Worm (Caenorhabditis elegans): ENCODE measurements around the gene C34C12.6.

The C34C12.6 gene

ce11 chrIII:3503286-3503685, 20.9 kb downstream of the C34C12.6 start, which contains the start of gene rpl-16:
TSS of gene rpl-16 (minus strand) at chrIII:3503604.
- TF ChIP-seq sdz-12 (GFP tag; optimal IDR thresholded peaks at IDR 0.05) (no peak), ceh-28 (tag; optimal IDR thresholded peaks at IDR 0.05) (no peak), vab-7 (GFP tag; IDR thresholded peaks at IDR 0.05) (peak; percentile 22; the same call in 1 of the 2 replicates), php-3 (GFP tag; IDR thresholded peaks at IDR 0.05) (peak; percentile 28; the same call in 1 of the 2 replicates), lir-3 (tag; optimal IDR thresholded peaks at IDR 0.05) (no peak), nhr-77 (tag; optimal IDR thresholded peaks at IDR 0.05) (no peak), lin-13 (GFP tag; optimal IDR thresholded peaks at IDR 0.05) (peak; percentile 27), ZK337.2 (GFP tag; IDR thresholded peaks at IDR 0.05) (0 out of 2 replicates have a peak, but pooled peaks have one; percentile 4), unc-130 (GFP tag; optimal IDR thresholded peaks at IDR 0.05) (no peak), nhr-25 (tag; optimal IDR thresholded peaks at IDR 0.05; ENCODE audit: borderline replicate concordance, insufficient read depth) (no peak), F37D6.2 (tag; optimal IDR thresholded peaks at IDR 0.05) (no peak), spr-1 (tag; optimal IDR thresholded peaks at IDR 0.05) (no peak), set-16 (GFP tag; IDR thresholded peaks at IDR 0.05) (peak; percentile 29; the same call in 1 of the 2 replicates), mdt-29 (GFP tag; IDR thresholded peaks at IDR 0.05) (no peak), Y5F2A.4 (GFP tag; optimal IDR thresholded peaks at IDR 0.05) (no peak), snpc-1.2 (GFP tag; IDR thresholded peaks at IDR 0.05) (peak; percentile 61; the same call in 1 of the 2 replicates), zip-11 (GFP tag; IDR thresholded peaks at IDR 0.05) (no peak), madf-5 (GFP tag; IDR thresholded peaks at IDR 0.05) (0 out of 4 replicates have a peak, but pooled peaks of 1 of the 2 experiments have one; percentile 23), ctbp-1 (GFP tag; IDR thresholded peaks at IDR 0.05) (peak; percentile 63; the same call in 1 of the 2 replicates), zip-2 (tag; optimal IDR thresholded peaks at IDR 0.05) (no peak), D1046.2 (GFP tag; IDR thresholded peaks at IDR 0.05) (no peak)

- TF ChIP-seq gei-8 (GFP tag; optimal IDR thresholded peaks at IDR 0.05): no peak
- no peak for TF ChIP-seq F37D6.2 (tag; optimal IDR thresholded peaks at IDR 0.05)
- TF ChIP-seq zfp-3 (GFP tag; conservative IDR thresholded peaks at IDR 0.05): no peak
- no peak for TF ChIP-seq lir-3 (tag; optimal IDR thresholded peaks at IDR 0.05)
- TF ChIP-seq mep-1 (tag; optimal IDR thresholded peaks at IDR 0.05): no peak
- TF ChIP-seq aha-1 (tag): peak; percentile 90
- no peak for TF ChIP-seq madf-9 (GFP tag; conservative IDR thresholded peaks at IDR 0.05)
- no peak for TF ChIP-seq F10B5.3 (tag; optimal IDR thresholded peaks at IDR 0.05)
- no peak for TF ChIP-seq mxl-3 (GFP tag; optimal IDR thresholded peaks at IDR 0.05)
- TF ChIP-seq nhr-10 (tag; optimal IDR thresholded peaks at IDR 0.05): no peak
- peak; percentile 30; the same call in 1 of the 2 replicates for TF ChIP-seq Y48G9A.11 (GFP tag; IDR thresholded peaks at IDR 0.05)
- no peak for TF ChIP-seq zip-11 (GFP tag; IDR thresholded peaks at IDR 0.05)
- no peak for TF ChIP-seq madf-5 (GFP tag; IDR thresholded peaks at IDR 0.05)
These were observed 21.8 kb downstream of the C34C12.6 start for ce11 chrIII:3504239-3504638.

ce11 chrIII:3505051-3505548, 22.7 kb downstream of the C34C12.6 start, which contains the start of gene lias-1:
TSS of gene lias-1 (minus strand) at chrIII:3505101.
- no peak for TF ChIP-seq daf-16 (GFP tag; optimal IDR thresholded peaks at IDR 0.05)
- peak; percentile 38 for TF ChIP-seq daf-16 (tag; optimal IDR thresholded peaks at IDR 0.05)
- TF ChIP-seq dmd-9 (GFP tag; IDR thresholded peaks at IDR 0.05): no peak
- TF ChIP-seq F49E8.2 (tag; optimal IDR thresholded peaks at IDR 0.05; ENCODE audit: borderline replicate concordance): no peak
- peak; percentile 83 to 98 for TF ChIP-seq lsy-2 (tag; optimal IDR thresholded peaks at IDR 0.05)
- TF ChIP-seq dve-1 (tag; optimal IDR thresholded peaks at IDR 0.05; ENCODE audit: insufficient read depth): peak; percentile 69
- no peak for TF ChIP-seq snpc-1.2 (GFP tag; IDR thresholded peaks at IDR 0.05)
- TF ChIP-seq tag-97 (GFP tag; IDR thresholded peaks at IDR 0.05): no peak
- TF ChIP-seq unc-39 (tag; optimal IDR thresholded peaks at IDR 0.05): no peak
- peak; percentile 52 for TF ChIP-seq fkh-10 (GFP tag; optimal IDR thresholded peaks at IDR 0.05)
- no peak for TF ChIP-seq mxl-2 (GFP tag; conservative IDR thresholded peaks at IDR 0.05)
- TF ChIP-seq Y48G9A.11 (GFP tag; IDR thresholded peaks at IDR 0.05): no peak
- peak; percentile 8 for TF ChIP-seq unc-130 (GFP tag; optimal IDR thresholded peaks at IDR 0.05)
- no peak for TF ChIP-seq snpc-4 (tag; optimal IDR thresholded peaks at IDR 0.05)
- no peak for TF ChIP-seq nhr-41 (GFP tag; IDR thresholded peaks at IDR 0.05)
- TF ChIP-seq vab-7 (GFP tag; IDR thresholded peaks at IDR 0.05): 0 out of 2 replicates have a peak, but pooled peaks have one; percentile 27
- TF ChIP-seq madf-5 (GFP tag; IDR thresholded peaks at IDR 0.05): no peak
- no peak for TF ChIP-seq R02D3.7 (tag; optimal IDR thresholded peaks at IDR 0.05)
- peak; percentile 27 for TF ChIP-seq zfp-2 (tag; optimal IDR thresholded peaks at IDR 0.05)
- no peak for TF ChIP-seq Y5F2A.4 (GFP tag; optimal IDR thresholded peaks at IDR 0.05)
- TF ChIP-seq lin-15B (tag; optimal IDR thresholded peaks at IDR 0.05): no peak
- no peak for TF ChIP-seq aha-1 (tag)
- no peak for TF ChIP-seq nhr-10 (tag; optimal IDR thresholded peaks at IDR 0.05)
- peak; percentile 21 for TF ChIP-seq duxl-1 (tag; optimal IDR thresholded peaks at IDR 0.05; ENCODE audit: poor library complexity)
- peak; percentile 82 for TF ChIP-seq hlh-30 (tag; optimal IDR thresholded peaks at IDR 0.05; ENCODE audit: insufficient read depth)
